Worm (Caenorhabditis elegans): ENCODE data around the gene C35A5.5.

- TF ChIP-seq W03F9.2 (tag; optimal IDR thresholded peaks at IDR 0.05), result no peak
- TF ChIP-seq him-1 (tag; optimal IDR thresholded peaks at IDR 0.05), result no peak
- no peak for TF ChIP-seq dao-5 (tag; optimal IDR thresholded peaks at IDR 0.05)
Measured at ce11 chrV:10514271-10514670, 8.6 kb downstream of the C35A5.5 start, which contains the start of gene dmsr-8.
